Comparison of ENCODE assay signal across 1 fruit fly cellular context in the genomic region with DNA sequence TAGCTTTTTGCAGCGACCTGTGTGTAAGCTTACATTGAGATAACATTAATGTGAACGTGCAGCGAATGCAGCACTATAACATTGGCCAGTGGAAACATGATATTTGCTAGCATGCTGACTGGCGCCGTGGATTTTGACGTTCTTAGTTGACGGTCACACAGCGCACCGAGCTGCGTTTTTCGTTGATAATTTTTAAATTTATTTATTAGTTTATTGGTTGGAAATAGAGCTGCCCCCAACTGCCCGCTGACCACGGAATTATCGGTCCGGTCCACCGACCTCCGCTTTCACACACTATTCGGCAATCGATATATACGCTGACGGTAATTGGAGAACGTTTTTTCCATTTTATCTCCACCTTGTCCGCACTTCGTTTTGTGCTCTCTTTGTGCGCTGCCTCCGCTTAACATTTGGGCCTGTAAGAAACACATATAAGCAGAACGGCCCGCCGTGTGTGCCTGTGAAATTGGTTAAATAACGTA.
TF ChIP-seq lines count a peak whose summit lies in the region.

A gene (plus strand): TSS at position 134 of the 482 bp plus-strand sequence.

TF ChIP-seq in whole organism, embryonic, 481 proteins besides CTCF, POLR2A, EP300 and RAD21 (continued from another document):
- no peak for TF ChIP-seq nom (GFP tag; optimal IDR thresholded peaks at IDR 0.05; lab: Kevin White, UChicago)
- TF ChIP-seq so (GFP tag; IDR thresholded peaks at IDR 0.05; lab: Robert Waterston, UW), result no peak
- TF ChIP-seq gcm (GFP tag; optimal IDR thresholded peaks at IDR 0.05; lab: Kevin White, UChicago), result no peak
- TF ChIP-seq Bgb (GFP tag; IDR thresholded peaks at IDR 0.05; lab: Robert Waterston, UW; ENCODE audit: partially characterized antibody), result peak; percentile 41; the same call in 1 of the 2 replicates
- peak; percentile 64 for TF ChIP-seq CG12659 (GFP tag; optimal IDR thresholded peaks at IDR 0.05; lab: Kevin White, UChicago)
- TF ChIP-seq Med (GFP tag; lab: Kevin White, UChicago), result peak; percentile 83
- TF ChIP-seq YL-1 (GFP tag; optimal IDR thresholded peaks at IDR 0.05; lab: Kevin White, UChicago), result peak; percentile 61
- no peak for TF ChIP-seq CG15073 (GFP tag; optimal IDR thresholded peaks at IDR 0.05; lab: Kevin White, UChicago)
- peak; percentile 69 for TF ChIP-seq MBD-R2 (GFP tag; IDR thresholded peaks at IDR 0.05; lab: Robert Waterston, UW)
- TF ChIP-seq CG30020 (tag; optimal IDR thresholded peaks at IDR 0.05; lab: Kevin White, UChicago), result peak; percentile 90
- TF ChIP-seq CG17829 (tag; optimal IDR thresholded peaks at IDR 0.05; lab: Kevin White, UChicago), result peak; percentile 22
- peak; percentile 81 for TF ChIP-seq CG1024 (GFP tag; IDR thresholded peaks at IDR 0.05; lab: Robert Waterston, UW)
- 0 out of 3 replicates have a peak, but pooled peaks have one; percentile 10 for TF ChIP-seq Dbx (GFP tag; IDR thresholded peaks at IDR 0.05; lab: Robert Waterston, UW)
- peak; percentile 95 for TF ChIP-seq CG7357 (GFP tag; IDR thresholded peaks at IDR 0.05; lab: Robert Waterston, UW)
- TF ChIP-seq Hr39 (optimal IDR thresholded peaks at IDR 0.05; lab: Kevin White, UChicago), result no peak
- TF ChIP-seq HmgZ (tag; optimal IDR thresholded peaks at IDR 0.05; lab: Kevin White, UChicago), result peak; percentile 50
- peak; percentile 11 for TF ChIP-seq CG12299 (tag; optimal IDR thresholded peaks at IDR 0.05; lab: Kevin White, UChicago)
- peak; percentile 19 for TF ChIP-seq CG2712 (tag; optimal IDR thresholded peaks at IDR 0.05; lab: Kevin White, UChicago)
- peak; percentile 20 for TF ChIP-seq CG8924 (tag; optimal IDR thresholded peaks at IDR 0.05; lab: Kevin White, UChicago)
- peak; percentile 97 for TF ChIP-seq ssp (GFP tag; IDR thresholded peaks at IDR 0.05; lab: Robert Waterston, UW)
- peak; percentile 45 for TF ChIP-seq BEAF-32 (GFP tag; optimal IDR thresholded peaks at IDR 0.05; lab: Kevin White, UChicago)
- peak in 1 of 2 experiments; percentile 56 for TF ChIP-seq Dfd (GFP tag; optimal IDR thresholded peaks at IDR 0.05; lab: Kevin White, UChicago)
- peak; percentile 24 for TF ChIP-seq dm (GFP tag; optimal IDR thresholded peaks at IDR 0.05; lab: Kevin White, UChicago)
- TF ChIP-seq CG10267 (tag; optimal IDR thresholded peaks at IDR 0.05; lab: Kevin White, UChicago), result peak; percentile 1
- peak; percentile 52 for TF ChIP-seq sens (GFP tag; lab: Kevin White, UChicago)
- TF ChIP-seq psq (GFP tag; optimal IDR thresholded peaks at IDR 0.05; lab: Kevin White, UChicago), result peak; percentile 62
- TF ChIP-seq CG2116 (GFP tag; optimal IDR thresholded peaks at IDR 0.05; lab: Kevin White, UChicago), result peak; percentile 47
- TF ChIP-seq CG12236 (GFP tag; optimal IDR thresholded peaks at IDR 0.05; lab: Kevin White, UChicago), result no peak
- TF ChIP-seq Sin3A (optimal IDR thresholded peaks at IDR 0.05; lab: Kevin White, UChicago), result peak; percentile 20
- TF ChIP-seq CG4617 (GFP tag; optimal IDR thresholded peaks at IDR 0.05; lab: Kevin White, UChicago; ENCODE audit: borderline replicate concordance), result peak; percentile 91
- no peak for TF ChIP-seq crp (GFP tag; optimal IDR thresholded peaks at IDR 0.05; lab: Kevin White, UChicago)
- TF ChIP-seq CG18011 (GFP tag; optimal IDR thresholded peaks at IDR 0.05; lab: Kevin White, UChicago), result no peak
- no peak for TF ChIP-seq usp (GFP tag; optimal IDR thresholded peaks at IDR 0.05; lab: Kevin White, UChicago)
- TF ChIP-seq row (GFP tag; IDR thresholded peaks at IDR 0.05; lab: Robert Waterston, UW), result peak; percentile 54; the same call in 2 of the 3 replicates
- TF ChIP-seq CG33213 (GFP tag; optimal IDR thresholded peaks at IDR 0.05; lab: Kevin White, UChicago), result peak; percentile 51
- peak; percentile 29 for TF ChIP-seq Dp (GFP tag; optimal IDR thresholded peaks at IDR 0.05; lab: Kevin White, UChicago)
- TF ChIP-seq CG14710 (tag; optimal IDR thresholded peaks at IDR 0.05; lab: Kevin White, UChicago), result peak; percentile 36
- TF ChIP-seq chinmo (GFP tag; IDR thresholded peaks at IDR 0.05; lab: Robert Waterston, UW; ENCODE audit: partially characterized antibody), result 0 out of 4 replicates have a peak, but pooled peaks have one; percentile 44
TF ChIP-seq in whole organism, embryonic: peak in this region for 45.
